Fruit fly (Drosophila melanogaster): Measurements from ENCODE around the gene Kcmf1.

Kcmf1 gene

DNA sequence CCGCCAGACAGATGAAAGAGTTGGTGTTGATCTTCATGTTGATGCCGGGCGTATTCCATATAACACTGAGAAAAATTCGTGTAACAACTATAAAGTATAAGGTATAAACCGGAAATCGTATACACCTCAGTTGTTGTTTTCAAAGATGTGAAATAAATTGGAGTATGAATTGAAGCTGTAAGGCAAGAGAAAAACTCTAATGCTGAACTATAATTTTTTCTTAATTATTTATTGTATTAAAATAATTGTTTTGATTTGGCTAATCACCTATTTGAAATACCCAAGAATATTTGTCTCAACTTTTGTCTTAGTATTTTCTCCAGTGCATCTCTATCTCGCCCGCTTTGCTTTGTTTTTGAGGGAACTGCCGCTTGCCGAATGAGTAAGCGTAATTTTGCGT, 54.4 kb downstream of the Kcmf1 start (continued):
- TF ChIP-seq so (GFP tag; IDR thresholded peaks at IDR 0.05) (peak; percentile 35; the same call in 1 of the 3 replicates), CG34224 (GFP tag; IDR thresholded peaks at IDR 0.05; ENCODE audit: partially characterized antibody) (no peak), CG7271 (tag; optimal IDR thresholded peaks at IDR 0.05) (no peak), run (tag; optimal IDR thresholded peaks at IDR 0.05) (peak; percentile 47), CG10654 (GFP tag; optimal IDR thresholded peaks at IDR 0.05) (peak; percentile 38), en (GFP tag; optimal IDR thresholded peaks at IDR 0.05) (no peak), fd64A (GFP tag; optimal IDR thresholded peaks at IDR 0.05) (no peak), CG7928 (GFP tag; optimal IDR thresholded peaks at IDR 0.05) (no peak), aop (GFP tag; IDR thresholded peaks at IDR 0.05) (no peak), CoRest (tag; optimal IDR thresholded peaks at IDR 0.05) (peak; percentile 69), prd (optimal IDR thresholded peaks at IDR 0.05) (no peak), prd (GFP tag; IDR thresholded peaks at IDR 0.05) (peak; percentile 73; the same call in 2 of the 3 replicates), CG1233 (GFP tag; optimal IDR thresholded peaks at IDR 0.05) (peak; percentile 43), Bgb (GFP tag; IDR thresholded peaks at IDR 0.05; ENCODE audit: partially characterized antibody) (no peak), CG4328 (GFP tag; optimal IDR thresholded peaks at IDR 0.05) (no peak), Drgx (GFP tag; IDR thresholded peaks at IDR 0.05) (0 out of 2 replicates have a peak, but pooled peaks have one; percentile 9), jigr1 (GFP tag; IDR thresholded peaks at IDR 0.05) (no peak), Scr (GFP tag; IDR thresholded peaks at IDR 0.05; ENCODE audit: partially characterized antibody) (no peak), dmrt99B (tag; optimal IDR thresholded peaks at IDR 0.05) (peak; percentile 87), zen (tag; optimal IDR thresholded peaks at IDR 0.05) (peak; percentile 55), CG31365 (tag; optimal IDR thresholded peaks at IDR 0.05) (no peak), CHES-1-like (GFP tag; optimal IDR thresholded peaks at IDR 0.05) (no peak), Nf-YB (GFP tag; optimal IDR thresholded peaks at IDR 0.05) (peak; percentile 23), CG12071 (GFP tag; optimal IDR thresholded peaks at IDR 0.05) (no peak), Camta (GFP tag; optimal IDR thresholded peaks at IDR 0.05) (no peak), nerfin-2 (GFP tag; IDR thresholded peaks at IDR 0.05; ENCODE audit: partially characterized antibody) (no peak), MESR4 (GFP tag; optimal IDR thresholded peaks at IDR 0.05) (no peak), rib (GFP tag; IDR thresholded peaks at IDR 0.05) (no peak), zfh2 (GFP tag; optimal IDR thresholded peaks at IDR 0.05) (no peak), CG6175 (GFP tag; IDR thresholded peaks at IDR 0.05) (no peak), CG2120 (GFP tag; optimal IDR thresholded peaks at IDR 0.05) (no peak), Ets97D (GFP tag; optimal IDR thresholded peaks at IDR 0.05) (no peak), CG42726 (GFP tag; IDR thresholded peaks at IDR 0.05; ENCODE audit: partially characterized antibody) (no peak), CG7839 (tag; optimal IDR thresholded peaks at IDR 0.05) (peak; percentile 74), CG17568 (GFP tag; optimal IDR thresholded peaks at IDR 0.05) (no peak), ato (GFP tag; IDR thresholded peaks at IDR 0.05; ENCODE audit: partially characterized antibody) (no peak), seq (GFP tag; IDR thresholded peaks at IDR 0.05) (peak; percentile 48; the same call in 1 of the 2 replicates), Optix (GFP tag; IDR thresholded peaks at IDR 0.05) (no peak), CG34422 (GFP tag; IDR thresholded peaks at IDR 0.05) (no peak), CG1832 (GFP tag; optimal IDR thresholded peaks at IDR 0.05) (no peak), CG1603 (tag; optimal IDR thresholded peaks at IDR 0.05) (no peak), dan (GFP tag; IDR thresholded peaks at IDR 0.05) (no peak), Sox102F (GFP tag; optimal IDR thresholded peaks at IDR 0.05) (peak; percentile 85), B-H1 (GFP tag; IDR thresholded peaks at IDR 0.05) (no peak), tup (GFP tag; optimal IDR thresholded peaks at IDR 0.05) (no peak), dimm (GFP tag; IDR thresholded peaks at IDR 0.05) (no peak), CG17829 (tag; optimal IDR thresholded peaks at IDR 0.05) (peak; percentile 64), hth (optimal IDR thresholded peaks at IDR 0.05) (no peak), MTF-1 (GFP tag; optimal IDR thresholded peaks at IDR 0.05; ENCODE audit: borderline replicate concordance) (no peak), CG1529 (GFP tag; optimal IDR thresholded peaks at IDR 0.05) (peak; percentile 60), Dref (GFP tag; IDR thresholded peaks at IDR 0.05) (no peak)
